Fruit fly (Drosophila melanogaster): ENCODE measurements around the gene SMC1.
A peak's percentile ranks its signal among the peaks of the same experiment; 100 is the strongest.

Gene SMC1

dm6 chr3R:24099039-24100026 is 41.2 kb downstream of the SMC1 start (continued):
- TF ChIP-seq spab (GFP tag; optimal IDR thresholded peaks at IDR 0.05) (peak; percentile 8), CG8632 (GFP tag; optimal IDR thresholded peaks at IDR 0.05) (peak; percentile 39), CG6276 (GFP tag; optimal IDR thresholded peaks at IDR 0.05) (peak; percentile 43), Ets21C (GFP tag; optimal IDR thresholded peaks at IDR 0.05) (peak; percentile 60), eg (GFP tag; IDR thresholded peaks at IDR 0.05) (peak; percentile 72), CG7368 (GFP tag; optimal IDR thresholded peaks at IDR 0.05) (peak; percentile 72), svp (GFP tag) (peak; percentile 86), fd59A (GFP tag; optimal IDR thresholded peaks at IDR 0.05) (peak; percentile 17), esn (GFP tag; optimal IDR thresholded peaks at IDR 0.05) (peak; percentile 76), Eip75B (GFP tag; optimal IDR thresholded peaks at IDR 0.05) (peak; percentile 52), CG15336 (GFP tag; IDR thresholded peaks at IDR 0.05) (peak; percentile 76), CG10669 (GFP tag; optimal IDR thresholded peaks at IDR 0.05) (peak; percentile 48), Smox (GFP tag; optimal IDR thresholded peaks at IDR 0.05) (no peak), Blimp-1 (GFP tag; optimal IDR thresholded peaks at IDR 0.05) (peak; percentile 4), CG31627 (GFP tag; optimal IDR thresholded peaks at IDR 0.05) (peak; percentile 84), acj6 (GFP tag; optimal IDR thresholded peaks at IDR 0.05) (peak; percentile 75), Hr39 (GFP tag; optimal IDR thresholded peaks at IDR 0.05) (peak; percentile 87), CG9139 (GFP tag; optimal IDR thresholded peaks at IDR 0.05) (no peak), cyc (GFP tag; optimal IDR thresholded peaks at IDR 0.05) (peak; percentile 75), Sox102F (GFP tag; optimal IDR thresholded peaks at IDR 0.05) (peak; percentile 58), CG6854 (GFP tag; optimal IDR thresholded peaks at IDR 0.05) (no peak), CG34406 (GFP tag; optimal IDR thresholded peaks at IDR 0.05) (peak; percentile 53), ss (GFP tag; optimal IDR thresholded peaks at IDR 0.05) (peak in 1 of 2 experiments; percentile 21), CG3919 (GFP tag; optimal IDR thresholded peaks at IDR 0.05) (peak; percentile 72), OdsH (GFP tag; optimal IDR thresholded peaks at IDR 0.05) (peak; percentile 71), dac (GFP tag; optimal IDR thresholded peaks at IDR 0.05) (peak; percentile 25), CG4318 (GFP tag; optimal IDR thresholded peaks at IDR 0.05) (peak; percentile 36), CG1621 (tag; optimal IDR thresholded peaks at IDR 0.05) (no peak), CG6792 (GFP tag; optimal IDR thresholded peaks at IDR 0.05) (peak; percentile 41), Lpt (GFP tag; optimal IDR thresholded peaks at IDR 0.05) (peak; percentile 67), achi (GFP tag; optimal IDR thresholded peaks at IDR 0.05) (peak; percentile 74), Sox15 (GFP tag; optimal IDR thresholded peaks at IDR 0.05) (peak; percentile 32), CG6808 (GFP tag; optimal IDR thresholded peaks at IDR 0.05) (peak; percentile 18), fd85E (GFP tag; optimal IDR thresholded peaks at IDR 0.05) (peak; percentile 34), CG11762 (GFP tag; optimal IDR thresholded peaks at IDR 0.05; ENCODE audit: insufficient read depth) (peak; percentile 31), Hr4 (GFP tag; optimal IDR thresholded peaks at IDR 0.05) (peak; percentile 68), dsx (GFP tag; optimal IDR thresholded peaks at IDR 0.05; ENCODE audit: poor library complexity, severe bottlenecking) (peak; percentile 25)

- TF ChIP-seq vri (GFP tag; optimal IDR thresholded peaks at IDR 0.05) (no peak), CG32006 (GFP tag; optimal IDR thresholded peaks at IDR 0.05) (peak; percentile 17), Sox14 (GFP tag; optimal IDR thresholded peaks at IDR 0.05) (no peak), CG8119 (GFP tag; IDR thresholded peaks at IDR 0.05) (0 out of 3 replicates have a peak, but pooled peaks have one; percentile 17), pdm3 (GFP tag; optimal IDR thresholded peaks at IDR 0.05) (peak; percentile 5), eg (GFP tag; IDR thresholded peaks at IDR 0.05) (0 out of 3 replicates have a peak, but pooled peaks have one; percentile 15), Hr4 (GFP tag; optimal IDR thresholded peaks at IDR 0.05) (peak; percentile 26), Lpt (GFP tag; optimal IDR thresholded peaks at IDR 0.05) (no peak)
Measured at dm6 chr3R:24100717-24101116, 42.6 kb downstream of the SMC1 start.

All from whole organism, prepupa.